Fruit fly (Drosophila melanogaster) whole organism, embryonic: ENCODE results near the gene CG15412.

Experiments
- ATbp ChIP-seq: fragments of 200-800 bp; sonication (Bioruptor generic); optimal IDR thresholded peaks from 2 replicates; lab custom pipeline; 2017; ENCODE audit warnings: missing biosample characterization, mild to moderate bottlenecking, missing genetic modification characterization, missing genetic modification reagents
- B-H2 ChIP-seq: fragments of 200-800 bp; sonication (Bioruptor generic); optimal IDR thresholded peaks from 2 replicates; lab custom pipeline; 2018; ENCODE audit warnings: missing biosample characterization, mild to moderate bottlenecking, missing genetic modification characterization
- CG10543 ChIP-seq: fragments of 200-800 bp; sonication (Bioruptor generic); optimal IDR thresholded peaks from 3 replicates; lab custom pipeline; 2017; ENCODE audit warnings: missing biosample characterization, mild to moderate bottlenecking, missing genetic modification characterization, moderate library complexity
- CG10654 ChIP-seq: fragments of 200-800 bp; sonication (Bioruptor generic); optimal IDR thresholded peaks from 2 replicates; lab custom pipeline; 2016; ENCODE audit warnings: missing biosample characterization, missing genetic modification characterization
- CG12744 ChIP-seq: fragments of 200-800 bp; sonication (Bioruptor generic); optimal IDR thresholded peaks from 2 replicates; lab custom pipeline; 2016; ENCODE audit warnings: missing biosample characterization, missing genetic modification characterization
- CG14441 ChIP-seq: fragments of 200-800 bp; sonication (Bioruptor generic); IDR thresholded peaks from 2 replicates; pipeline ENCODE4 v1.3.6; 2022; ENCODE audit warnings: missing biosample characterization, missing genetic modification characterization
- CG15269 ChIP-seq: fragments of 200-800 bp; sonication (Bioruptor generic); optimal IDR thresholded peaks from 2 replicates; lab custom pipeline; 2018; ENCODE audit warnings: missing biosample characterization, mild to moderate bottlenecking, missing genetic modification characterization, moderate library complexity
- CG1603 ChIP-seq: fragments of 200-800 bp; sonication (Bioruptor generic); optimal IDR thresholded peaks from 2 replicates; lab custom pipeline; 2019; ENCODE audit warnings: missing biosample characterization, mild to moderate bottlenecking, missing genetic modification characterization, moderate library complexity
- CG16779 ChIP-seq: fragments of 200-800 bp; sonication (Bioruptor generic); IDR thresholded peaks from 2 replicates; pipeline ENCODE4 v1.3.6; 2022; ENCODE audit warnings: missing biosample characterization, missing genetic modification characterization
- CG1832 ChIP-seq: fragments of 200-800 bp; sonication (Bioruptor generic); optimal IDR thresholded peaks from 2 replicates; lab custom pipeline; 2017; ENCODE audit warnings: missing biosample characterization, mild to moderate bottlenecking, missing genetic modification characterization, inconsistent platforms
- CG3065 ChIP-seq: fragments of 200-800 bp; sonication (Bioruptor generic); optimal IDR thresholded peaks from 2 replicates; lab custom pipeline; 2016; ENCODE audit warnings: missing biosample characterization, missing genetic modification characterization
- CG4328 ChIP-seq: fragments of 200-800 bp; sonication (Bioruptor generic); optimal IDR thresholded peaks from 3 replicates; lab custom pipeline; 2017; ENCODE audit warnings: missing biosample characterization, missing genetic modification reagents, missing genetic modification characterization
- CG6689 ChIP-seq: fragments of 200-800 bp; sonication (Bioruptor generic); IDR thresholded peaks from 2 replicates; pipeline ENCODE4 v1.3.6; 2022; ENCODE audit warnings: missing biosample characterization, missing genetic modification characterization
- CG8359 ChIP-seq: fragments of 200-800 bp; sonication (Bioruptor generic); optimal IDR thresholded peaks from 2 replicates; lab custom pipeline; 2017; ENCODE audit warnings: missing biosample characterization, mild to moderate bottlenecking, missing genetic modification characterization, borderline replicate concordance
- CG9437 ChIP-seq: fragments of 200-800 bp; sonication (Bioruptor generic); optimal IDR thresholded peaks from 2 replicates; lab custom pipeline; 2018; ENCODE audit warnings: missing biosample characterization, mild to moderate bottlenecking, missing genetic modification characterization
- Fer1 ChIP-seq: fragments of 200-800 bp; sonication (Bioruptor generic); optimal IDR thresholded peaks from 2 replicates; lab custom pipeline; 2017; ENCODE audit warnings: missing biosample characterization, mild to moderate bottlenecking, missing genetic modification characterization
- Fer2 ChIP-seq: fragments of 200-800 bp; sonication (Bioruptor generic); optimal IDR thresholded peaks from 2 replicates; lab custom pipeline; 2018; ENCODE audit warnings: missing biosample characterization, mild to moderate bottlenecking, missing genetic modification characterization, moderate library complexity
- GATAe ChIP-seq: fragments of 200-800 bp; sonication (Bioruptor generic); conservative IDR thresholded peaks from 2 replicates; pipeline ENCODE4 v1.3.6; 2022; ENCODE audit warnings: missing biosample characterization, missing genetic modification characterization
- Hey ChIP-seq: fragments of 200-800 bp; sonication (Bioruptor generic); optimal IDR thresholded peaks from 3 replicates; lab custom pipeline; 2018; ENCODE audit warnings: missing biosample characterization, mild to moderate bottlenecking, missing genetic modification characterization
- HmgZ ChIP-seq: fragments of 200-800 bp; sonication (Bioruptor generic); optimal IDR thresholded peaks from 2 replicates; lab custom pipeline; 2018; ENCODE audit warnings: missing biosample characterization, mild to moderate bottlenecking, missing genetic modification characterization
- Med ChIP-seq: fragments of 200-800 bp; sonication (Bioruptor generic); peaks from one replicate; lab custom pipeline; 2016; ENCODE audit warnings: missing biosample characterization, missing genetic modification characterization, mild to moderate bottlenecking, inconsistent platforms, moderate library complexity
- Meics ChIP-seq: fragments of 200-800 bp; sonication (Bioruptor generic); optimal IDR thresholded peaks from 2 replicates; lab custom pipeline; 2017; ENCODE audit warnings: missing biosample characterization, mild to moderate bottlenecking, missing genetic modification characterization
- Mrtf ChIP-seq: fragments of 200-800 bp; sonication (Bioruptor generic); IDR thresholded peaks from 3 replicates; pipeline ENCODE4 v1.3.6; 2022; ENCODE audit warnings: missing biosample characterization, missing genetic modification characterization
- NC2β ChIP-seq: fragments of 200-800 bp; sonication (Bioruptor generic); optimal IDR thresholded peaks from 2 replicates; lab custom pipeline; 2016; ENCODE audit warnings: missing biosample characterization, missing genetic modification characterization
- Nf-YA ChIP-seq: fragments of 200-800 bp; sonication (Bioruptor generic); IDR thresholded peaks from 2 replicates; pipeline ENCODE4 v1.3.6; 2022; ENCODE audit warnings: missing biosample characterization, missing genetic modification characterization
- Poxn ChIP-seq: fragments of 200-800 bp; sonication (Bioruptor generic); IDR thresholded peaks from 2 replicates; pipeline ENCODE4 v1.3.6; 2022; ENCODE audit warnings: missing biosample characterization, missing genetic modification characterization
- Rx ChIP-seq: fragments of 200-800 bp; sonication (Bioruptor generic); IDR thresholded peaks from 2 replicates; pipeline ENCODE4 v1.3.6; 2022; ENCODE audit warnings: missing biosample characterization, missing genetic modification characterization
- bcd ChIP-seq: fragments of 200-800 bp; sonication (Bioruptor generic); optimal IDR thresholded peaks from 2 replicates; lab custom pipeline; 2017; ENCODE audit warnings: missing biosample characterization, mild to moderate bottlenecking, missing genetic modification characterization
- chif ChIP-seq, 2 experiments: fragments of 200-800 bp; sonication (Bioruptor generic); optimal IDR thresholded peaks; 3 replicates each; lab custom pipeline; 2016; ENCODE audit warnings: missing biosample characterization in 2 of 2, missing genetic modification characterization in 2 of 2
- crol ChIP-seq: fragments of 200-800 bp; sonication (Bioruptor generic); IDR thresholded peaks from 2 replicates; pipeline ENCODE4 v1.3.6; 2022; ENCODE audit warnings: missing biosample characterization, missing genetic modification characterization
- crp ChIP-seq, 2 experiments: fragments of 200-800 bp; sonication (Bioruptor generic); optimal IDR thresholded peaks; 2 replicates in 1 of 2; 3 replicates in 1 of 2; lab custom pipeline; 2017; ENCODE audit warnings: missing biosample characterization in 2 of 2, missing genetic modification characterization in 2 of 2, mild to moderate bottlenecking in 1 of 2, moderate library complexity in 1 of 2
- cwo ChIP-seq: fragments of 200-800 bp; sonication (Bioruptor generic); optimal IDR thresholded peaks from 3 replicates; lab custom pipeline; 2017; ENCODE audit warnings: missing biosample characterization, missing genetic modification characterization, mild to moderate bottlenecking, moderate library complexity, missing genetic modification reagents
- emc ChIP-seq: fragments of 200-800 bp; sonication (Bioruptor generic); optimal IDR thresholded peaks from 2 replicates; lab custom pipeline; 2016; ENCODE audit warnings: missing biosample characterization, missing genetic modification characterization
- fd64A ChIP-seq: fragments of 200-800 bp; sonication (Bioruptor generic); optimal IDR thresholded peaks from 3 replicates; lab custom pipeline; 2018; ENCODE audit warnings: missing biosample characterization, mild to moderate bottlenecking, missing genetic modification characterization
- gt ChIP-seq: fragments of 200-800 bp; sonication (Bioruptor generic); IDR thresholded peaks from 2 replicates; pipeline ENCODE4 v1.3.6; 2022; ENCODE audit warnings: missing biosample characterization, missing genetic modification characterization
- lab ChIP-seq: fragments of 200-800 bp; sonication (Bioruptor generic); optimal IDR thresholded peaks from 3 replicates; lab custom pipeline; 2017; ENCODE audit warnings: missing biosample characterization, missing genetic modification characterization, mild to moderate bottlenecking, moderate library complexity, missing genetic modification reagents
- mirr ChIP-seq: fragments of 200-800 bp; sonication (Bioruptor generic); optimal IDR thresholded peaks from 3 replicates; lab custom pipeline; 2018; ENCODE audit warnings: missing biosample characterization, mild to moderate bottlenecking, missing genetic modification characterization
- nom ChIP-seq: fragments of 200-800 bp; sonication (Bioruptor generic); optimal IDR thresholded peaks from 2 replicates; lab custom pipeline; 2017; ENCODE audit warnings: missing biosample characterization, missing genetic modification characterization, mild to moderate bottlenecking, moderate library complexity, missing genetic modification reagents
- pita ChIP-seq: fragments of 200-800 bp; sonication (Bioruptor generic); optimal IDR thresholded peaks from 2 replicates; lab custom pipeline; 2017; ENCODE audit warnings: missing biosample characterization, mild to moderate bottlenecking, missing genetic modification characterization
- schlank ChIP-seq: fragments of 200-800 bp; sonication (Bioruptor generic); optimal IDR thresholded peaks from 2 replicates; lab custom pipeline; 2018; ENCODE audit warnings: missing biosample characterization, mild to moderate bottlenecking, missing genetic modification characterization
- sd ChIP-seq: fragments of 200-800 bp; sonication (Bioruptor generic); optimal IDR thresholded peaks from 3 replicates; lab custom pipeline; 2018; ENCODE audit warnings: missing biosample characterization, mild to moderate bottlenecking, missing genetic modification characterization, moderate library complexity
- sug ChIP-seq: fragments of 200-800 bp; optimal IDR thresholded peaks from 2 replicates; lab custom pipeline; 2019; ENCODE audit warnings: missing biosample characterization, mild to moderate bottlenecking, missing genetic modification characterization, moderate library complexity
- unc-4 ChIP-seq: fragments of 200-800 bp; sonication (Bioruptor generic); IDR thresholded peaks from 2 replicates; pipeline ENCODE4 v1.3.6; 2022; ENCODE audit warnings: missing biosample characterization, missing genetic modification characterization; ENCODE audit not compliant: partially characterized antibody
- wdn ChIP-seq: fragments of 200-800 bp; sonication (Bioruptor generic); IDR thresholded peaks from 2 replicates; pipeline ENCODE4 v1.3.6; 2022; ENCODE audit warnings: missing biosample characterization, missing genetic modification characterization
- wor ChIP-seq: fragments of 200-800 bp; sonication (Bioruptor generic); IDR thresholded peaks from 2 replicates; pipeline ENCODE4 v1.3.6; 2022; ENCODE audit warnings: missing biosample characterization, missing genetic modification characterization

Gene CG15412

dm6 chr2L:3371340-3371739 lies 4.2 kb downstream of the CG15412 start (continued):
- no peak for TF ChIP-seq CG10654 (GFP tag; lab: Kevin White, UChicago)

dm6 chr2L:3370920-3371319 lies 4.6 kb downstream of the CG15412 start:
- TF ChIP-seq mirr (GFP tag; lab: Kevin White, UChicago) (peak; percentile 25), Med (peak; percentile 8), crp (GFP tag; optimal IDR thresholded peaks at IDR 0.05; lab: Kevin White, UChicago) (no peak), crol (GFP tag; lab: Robert Waterston, UW) (no peak), CG15269 (tag; lab: Kevin White, UChicago) (no peak)

- TF ChIP-seq CG9437 (GFP tag; lab: Kevin White, UChicago) (no peak), CG4328 (GFP tag; lab: Kevin White, UChicago) (no peak), unc-4 (GFP tag; lab: Robert Waterston, UW) (no peak), wdn (GFP tag; lab: Robert Waterston, UW) (no peak), wor (GFP tag; lab: Robert Waterston, UW) (no peak), CG6689 (GFP tag; lab: Robert Waterston, UW) (no peak), CG16779 (GFP tag; lab: Robert Waterston, UW) (no peak), bcd (GFP tag; lab: Kevin White, UChicago) (no peak), Nf-YA (GFP tag; lab: Robert Waterston, UW) (no peak), nom (GFP tag; lab: Kevin White, UChicago) (no peak), emc (GFP tag; lab: Kevin White, UChicago) (no peak), CG8359 (GFP tag; lab: Kevin White, UChicago) (no peak), Meics (GFP tag; lab: Kevin White, UChicago) (no peak), CG1832 (no peak), chif (GFP tag; optimal IDR thresholded peaks at IDR 0.05; lab: Kevin White, UChicago) (no peak)
- TF ChIP-seq, all 482 proteins: peak for 0
These were observed 5.7 kb downstream of the CG15412 start for dm6 chr2L:3369822-3370221.

- TF ChIP-seq CG3065 (GFP tag; lab: Kevin White, UChicago) (no peak), mirr (GFP tag; lab: Kevin White, UChicago) (peak; percentile 84), CG12744 (GFP tag; lab: Kevin White, UChicago) (no peak), pita (GFP tag; lab: Kevin White, UChicago) (no peak), schlank (tag; lab: Kevin White, UChicago) (no peak), sd (tag; lab: Kevin White, UChicago) (peak; percentile 69), NC2β (no peak), CG1603 (tag; lab: Kevin White, UChicago) (no peak), CG10543 (GFP tag; lab: Kevin White, UChicago) (peak; percentile 68), Fer1 (GFP tag; lab: Kevin White, UChicago) (peak; percentile 4), Poxn (GFP tag; lab: Robert Waterston, UW) (no peak), HmgZ (tag; lab: Kevin White, UChicago) (peak; percentile 40), lab (GFP tag; lab: Kevin White, UChicago) (peak; percentile 34), gt (GFP tag; lab: Robert Waterston, UW) (no peak), cwo (GFP tag; lab: Kevin White, UChicago) (peak; percentile 72), Fer2 (no peak), CG14441 (GFP tag; lab: Robert Waterston, UW) (no peak), Mrtf (GFP tag; lab: Robert Waterston, UW) (no peak), ATbp (no peak), Hey (tag; lab: Kevin White, UChicago) (peak; percentile 70), fd64A (GFP tag; lab: Kevin White, UChicago) (no peak), B-H2 (GFP tag; lab: Kevin White, UChicago) (peak; percentile 25), sug (tag; lab: Kevin White, UChicago) (peak; percentile 85), GATAe (GFP tag; lab: Robert Waterston, UW) (peak; percentile 92), Rx (GFP tag; lab: Robert Waterston, UW) (no peak)
These were observed 6.3 kb downstream of the CG15412 start for dm6 chr2L:3369083-3369653.
